Fruit fly (Drosophila melanogaster): ENCODE data around the gene Idh.

Idh gene

DNA sequence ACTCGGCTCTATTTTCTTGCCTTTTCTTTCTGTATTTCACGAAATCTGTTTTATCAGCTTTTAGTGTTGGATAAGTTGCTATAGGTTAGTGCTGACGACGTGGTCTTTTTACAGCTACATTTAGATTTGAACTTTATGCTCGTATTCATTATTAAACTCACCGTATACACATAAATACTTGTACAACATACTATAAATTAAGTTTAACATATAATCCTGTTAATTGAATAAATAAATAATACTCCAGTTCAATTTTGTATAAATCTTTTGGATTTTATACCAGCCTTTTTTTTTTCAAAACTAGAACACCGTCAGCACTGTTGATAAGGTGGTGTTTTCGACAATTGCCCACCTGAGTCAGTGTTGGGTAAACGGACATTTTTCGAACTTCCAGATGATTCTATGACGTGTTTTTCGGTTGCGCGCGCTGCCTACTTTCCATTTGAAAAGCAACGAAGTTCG, 51.8 kb downstream of the Idh start, which contains the start of gene BI-1 (continued):
- TF ChIP-seq CG1647 (GFP tag; optimal IDR thresholded peaks at IDR 0.05) (peak; percentile 41), CG15696 (tag; optimal IDR thresholded peaks at IDR 0.05) (peak; percentile 61), HLHmδ (GFP tag; optimal IDR thresholded peaks at IDR 0.05) (no peak), CG4617 (GFP tag; optimal IDR thresholded peaks at IDR 0.05; ENCODE audit: borderline replicate concordance) (peak; percentile 63), lbe (GFP tag; optimal IDR thresholded peaks at IDR 0.05) (peak; percentile 48), fd96Cb (tag; optimal IDR thresholded peaks at IDR 0.05) (peak; percentile 24), Bdp1 (GFP tag; optimal IDR thresholded peaks at IDR 0.05) (peak; percentile 32), bowl (GFP tag; IDR thresholded peaks at IDR 0.05) (no peak), Poxn (GFP tag; IDR thresholded peaks at IDR 0.05) (no peak), PHDP (tag; optimal IDR thresholded peaks at IDR 0.05) (peak; percentile 57), Tbp (GFP tag; optimal IDR thresholded peaks at IDR 0.05) (no peak), psq (GFP tag; optimal IDR thresholded peaks at IDR 0.05) (no peak), kni (GFP tag; optimal IDR thresholded peaks at IDR 0.05) (peak; percentile 83), sim (GFP tag; IDR thresholded peaks at IDR 0.05) (no peak), bsh (GFP tag; optimal IDR thresholded peaks at IDR 0.05) (peak in 1 of 2 experiments; percentile 50), Drgx (GFP tag; IDR thresholded peaks at IDR 0.05) (no peak), sisA (GFP tag; IDR thresholded peaks at IDR 0.05) (no peak), CG4424 (GFP tag; optimal IDR thresholded peaks at IDR 0.05) (peak; percentile 73), Dip3 (GFP tag; optimal IDR thresholded peaks at IDR 0.05) (peak; percentile 32), CG17328 (GFP tag; IDR thresholded peaks at IDR 0.05) (peak; percentile 29; the same call in 1 of the 2 replicates), aop (GFP tag; IDR thresholded peaks at IDR 0.05) (no peak), CkIIα-i1 (GFP tag; IDR thresholded peaks at IDR 0.05) (no peak), NK7.1 (GFP tag; optimal IDR thresholded peaks at IDR 0.05) (no peak), CG7987 (GFP tag; optimal IDR thresholded peaks at IDR 0.05) (peak; percentile 7), jigr1 (GFP tag; IDR thresholded peaks at IDR 0.05) (no peak), CrebB (tag; optimal IDR thresholded peaks at IDR 0.05) (peak; percentile 18), Vsx1 (GFP tag; optimal IDR thresholded peaks at IDR 0.05) (no peak), CG17612 (GFP tag; IDR thresholded peaks at IDR 0.05) (no peak), CG11560 (tag; IDR thresholded peaks at IDR 0.05) (no peak), unpg (GFP tag; optimal IDR thresholded peaks at IDR 0.05) (peak; percentile 56), CG3281 (GFP tag; optimal IDR thresholded peaks at IDR 0.05) (peak; percentile 82), ab (GFP tag; optimal IDR thresholded peaks at IDR 0.05) (no peak), CG6683 (GFP tag; optimal IDR thresholded peaks at IDR 0.05) (peak; percentile 60), CG8388 (GFP tag; optimal IDR thresholded peaks at IDR 0.05) (no peak), Hand (GFP tag; optimal IDR thresholded peaks at IDR 0.05) (no peak), zen2 (GFP tag; IDR thresholded peaks at IDR 0.05; ENCODE audit: partially characterized antibody) (no peak; the same call in 2 of the 3 replicates), dysf (GFP tag; IDR thresholded peaks at IDR 0.05) (peak; percentile 62; the same call in 2 of the 3 replicates), ATbp (GFP tag; optimal IDR thresholded peaks at IDR 0.05) (no peak), Atf3 (GFP tag; optimal IDR thresholded peaks at IDR 0.05) (no peak), wor (GFP tag; IDR thresholded peaks at IDR 0.05) (peak; percentile 18; the same call in 1 of the 2 replicates), wek (GFP tag; optimal IDR thresholded peaks at IDR 0.05) (no peak), CG17186 (GFP tag; optimal IDR thresholded peaks at IDR 0.05) (peak; percentile 36), twi (tag; optimal IDR thresholded peaks at IDR 0.05) (peak; percentile 61), dmrt11E (tag; optimal IDR thresholded peaks at IDR 0.05) (peak; percentile 60), dmrt99B (tag; optimal IDR thresholded peaks at IDR 0.05) (no peak), BEAF-32 (GFP tag; optimal IDR thresholded peaks at IDR 0.05) (peak; percentile 45), Mrtf (GFP tag; IDR thresholded peaks at IDR 0.05) (no peak), CG11247 (GFP tag; IDR thresholded peaks at IDR 0.05) (no peak), jumu (GFP tag; optimal IDR thresholded peaks at IDR 0.05) (peak; percentile 15), inv (GFP tag; IDR thresholded peaks at IDR 0.05; ENCODE audit: partially characterized antibody) (no peak)

Measured in whole organism, embryonic.